Worm (Caenorhabditis elegans): ENCODE data around the gene lelo-2.
"Not testable (repeated sequence)": the region's sequence is repeated elsewhere in the genome, so short reads cannot be mapped to it uniquely, and the experiment has no call there.

lelo-2 gene

ce11 chrIII:1383483-1383882 is 43.5 kb downstream of the lelo-2 start:
- TF ChIP-seq hlh-1 (tag; optimal IDR thresholded peaks at IDR 0.05) = no peak
- no peak for TF ChIP-seq elt-1 (tag; optimal IDR thresholded peaks at IDR 0.05; ENCODE audit: borderline replicate concordance, insufficient read depth)
- no peak for TF ChIP-seq tbx-8 (GFP tag; optimal IDR thresholded peaks at IDR 0.05)
- no peak for TF ChIP-seq lsy-2 (tag; optimal IDR thresholded peaks at IDR 0.05)
- no peak for TF ChIP-seq zip-8 (tag; optimal IDR thresholded peaks at IDR 0.05)
- TF ChIP-seq unc-120 (tag; optimal IDR thresholded peaks at IDR 0.05; ENCODE audit: poor library complexity, severe bottlenecking) = no peak
- no peak for TF ChIP-seq ham-2 (GFP tag; optimal IDR thresholded peaks at IDR 0.05)
- no peak for TF ChIP-seq ceh-39 (tag; optimal IDR thresholded peaks at IDR 0.05)
- no peak for TF ChIP-seq unc-62 (GFP tag; optimal IDR thresholded peaks at IDR 0.05)
- no peak for TF ChIP-seq sptf-1 (tag; optimal IDR thresholded peaks at IDR 0.05)
- no peak for TF ChIP-seq mep-1 (tag; optimal IDR thresholded peaks at IDR 0.05)
- TF ChIP-seq nhr-12 (tag; optimal IDR thresholded peaks at IDR 0.05) = no peak
- TF ChIP-seq M03D4.4 (tag; optimal IDR thresholded peaks at IDR 0.05) = no peak
- no peak for TF ChIP-seq lin-32 (GFP tag; optimal IDR thresholded peaks at IDR 0.05)
- no peak for TF ChIP-seq sem-2 (GFP tag; optimal IDR thresholded peaks at IDR 0.05)

- TF ChIP-seq drap-1 (GFP tag; optimal IDR thresholded peaks at IDR 0.05) (no peak), ceh-39 (tag; optimal IDR thresholded peaks at IDR 0.05) (no peak), hlh-1 (tag; optimal IDR thresholded peaks at IDR 0.05) (peak; percentile 75), ces-1 (GFP tag; optimal IDR thresholded peaks at IDR 0.05) (no peak)
Measured at ce11 chrIII:1380535-1381274, 46.3 kb downstream of the lelo-2 start, which contains the start of the genes pals-21 and Y82E9BR.6. Gene pals-21, minus strand, starts transcription at chrIII:1380635. Gene Y82E9BR.6, plus strand, starts transcription at chrIII:1381224.

- TF ChIP-seq mep-1 (tag; optimal IDR thresholded peaks at IDR 0.05); nhr-12 (tag; optimal IDR thresholded peaks at IDR 0.05); ces-1 (GFP tag; optimal IDR thresholded peaks at IDR 0.05): not testable (repeated sequence)
Measured at ce11 chrIII:1377903-1378302, 49.1 kb downstream of the lelo-2 start, which contains the start of gene pals-40. Gene pals-40, minus strand, starts transcription at chrIII:1378003.

- not testable (repeated sequence) for TF ChIP-seq unc-62 (GFP tag; optimal IDR thresholded peaks at IDR 0.05); unc-39 (tag; optimal IDR thresholded peaks at IDR 0.05); drap-1 (GFP tag; optimal IDR thresholded peaks at IDR 0.05)
Measured at ce11 chrIII:1375491-1375890, 51.5 kb downstream of the lelo-2 start, which contains the start of gene Y82E9BR.10. Gene Y82E9BR.10, minus strand, starts transcription at chrIII:1375591.

ce11 chrIII:1374355-1374807 is 52.6 kb downstream of the lelo-2 start, which contains the start of gene Y82E9BR.20:
Gene Y82E9BR.20, plus strand, starts transcription at chrIII:1374405.
- TF ChIP-seq cnd-1 (tag; optimal IDR thresholded peaks at IDR 0.05) (no peak), lin-32 (GFP tag; optimal IDR thresholded peaks at IDR 0.05) (no peak), nhr-2 (tag; optimal IDR thresholded peaks at IDR 0.05) (no peak), blmp-1 (tag; optimal IDR thresholded peaks at IDR 0.05) (no peak), lsy-2 (tag; optimal IDR thresholded peaks at IDR 0.05) (no peak), snpc-4 (tag; optimal IDR thresholded peaks at IDR 0.05) (no peak), nhr-28 (tag; optimal IDR thresholded peaks at IDR 0.05) (no peak), sem-2 (GFP tag; optimal IDR thresholded peaks at IDR 0.05) (no peak), M03D4.4 (tag; optimal IDR thresholded peaks at IDR 0.05) (no peak), elt-1 (tag; optimal IDR thresholded peaks at IDR 0.05; ENCODE audit: borderline replicate concordance, insufficient read depth) (no peak), mls-2 (tag; optimal IDR thresholded peaks at IDR 0.05) (no peak)

ce11 chrIII:1372563-1372962 is 54.5 kb downstream of the lelo-2 start:
- no peak for TF ChIP-seq nhr-237 (tag; optimal IDR thresholded peaks at IDR 0.05)
- TF ChIP-seq hlh-1 (tag; optimal IDR thresholded peaks at IDR 0.05) = peak; percentile 82

Measured in whole organism, mixed stage, embryonic.